Worm (Caenorhabditis elegans) whole organism, L2 larva: ENCODE measurements around the gene scvp-1.

Experiments used
- F13H6.1 ChIP-seq: sonication (generic microtip); optimal IDR thresholded peaks from 2 replicates; lab custom pipeline; 2016; ENCODE audit warnings: missing genetic modification characterization, missing compliant biosample characterization
- ZK546.5 ChIP-seq: sonication (generic microtip); optimal IDR thresholded peaks from 2 replicates; lab custom pipeline; 2017; ENCODE audit warnings: missing biosample characterization, missing genetic modification characterization
- dmd-4 ChIP-seq: sonication (generic microtip); optimal IDR thresholded peaks from 2 replicates; lab custom pipeline; 2017; ENCODE audit warnings: missing biosample characterization, missing genetic modification characterization
- mdl-1 ChIP-seq, 2 experiments: fragments of 150-350 bp in 1 of 2; sonication (generic microtip) in 1 of 2; optimal IDR thresholded peaks; 2 replicates each; lab custom pipeline; 2017; ENCODE audit warnings: missing biosample characterization in 2 of 2, missing genetic modification characterization in 2 of 2

ce11 chrV:10886405-10886887, 44.6 kb downstream of the scvp-1 start, which contains the start of gene F32D8.3:
- TF ChIP-seq F13H6.1 (tag; lab: Kevin White, UChicago) (no peak), dmd-4 (tag; lab: Kevin White, UChicago) (no peak), ZK546.5 (no peak), mdl-1 (tag; optimal IDR thresholded peaks at IDR 0.05; lab: Kevin White, UChicago) (no peak)
